Worm (Caenorhabditis elegans) whole organism, midembryonic: ENCODE data around the gene oig-4.

ENCODE experiments used
- T22C8.4 ChIP-seq: fragments of 200-800 bp; sonication (Bioruptor generic); IDR thresholded peaks from 2 replicates; pipeline ENCODE4 v1.3.6; 2022; ENCODE audit warnings: missing genetic modification characterization, missing compliant biosample characterization
- cog-1 ChIP-seq: sonication (generic microtip); optimal IDR thresholded peaks from 2 replicates; lab custom pipeline; 2016; ENCODE audit warnings: missing genetic modification characterization, missing compliant biosample characterization
- flt-1 ChIP-seq: fragments of 200-800 bp; sonication (Bioruptor generic); IDR thresholded peaks from 2 replicates; pipeline ENCODE4 v1.3.6; 2022; ENCODE audit warnings: missing genetic modification characterization, missing compliant biosample characterization
- klf-2 ChIP-seq: fragments of 200-800 bp; sonication (Bioruptor generic); conservative IDR thresholded peaks from 2 replicates; pipeline ENCODE4 v1.3.6; 2022; ENCODE audit warnings: missing genetic modification reagents, missing genetic modification characterization, missing compliant biosample characterization
- med-1 ChIP-seq: sonication (generic microtip); optimal IDR thresholded peaks from 2 replicates; lab custom pipeline; 2017; ENCODE audit warnings: missing genetic modification characterization, mild to moderate bottlenecking, missing compliant biosample characterization, antibody characterized with exemption, missing genetic modification reagents; ENCODE audit not compliant: insufficient read depth
- ref-1 ChIP-seq: fragments of 200-800 bp; sonication (Bioruptor generic); conservative IDR thresholded peaks from 2 replicates; pipeline ENCODE4 v1.3.6; 2022; ENCODE audit warnings: missing genetic modification reagents, missing genetic modification characterization, missing compliant biosample characterization
- tab-1 ChIP-seq: fragments of 200-800 bp; sonication (Bioruptor generic); IDR thresholded peaks from 2 replicates; pipeline ENCODE4 v1.3.6; 2022; ENCODE audit warnings: missing genetic modification characterization, missing compliant biosample characterization
- ztf-23 ChIP-seq: fragments of 200-800 bp; sonication (Bioruptor generic); IDR thresholded peaks from 2 replicates; pipeline ENCODE4 v1.3.6; 2022; ENCODE audit warnings: missing genetic modification reagents, missing genetic modification characterization, missing compliant biosample characterization
- ztf-29 ChIP-seq: fragments of 200-800 bp; sonication (Bioruptor generic); IDR thresholded peaks from 2 replicates; pipeline ENCODE4 v1.3.6; 2022; ENCODE audit warnings: missing genetic modification reagents, missing genetic modification characterization, missing compliant biosample characterization

The oig-4 gene

ce11 chrII:7620413-7620812 is 7.1 kb downstream of the oig-4 start, which contains the start of gene R07G3.8:
Gene R07G3.8, minus strand, starts transcription at chrII:7620513.
- no peak for TF ChIP-seq cog-1
- no peak for TF ChIP-seq klf-2 (GFP tag; lab: Robert Waterston, UW)
- TF ChIP-seq med-1 (GFP tag; lab: Kevin White, UChicago), result no peak
- no peak for TF ChIP-seq ztf-23 (GFP tag; lab: Robert Waterston, UW)
- TF ChIP-seq tab-1 (GFP tag; lab: Robert Waterston, UW), result no peak
- TF ChIP-seq flt-1, result no peak
- TF ChIP-seq ztf-29 (GFP tag; lab: Robert Waterston, UW), result no peak
- no peak for TF ChIP-seq ref-1 (GFP tag; lab: Robert Waterston, UW)
- no peak for TF ChIP-seq T22C8.4 (GFP tag; lab: Robert Waterston, UW)

ce11 chrII:7621513-7621912 is 8.2 kb downstream of the oig-4 start:
- no peak for TF ChIP-seq klf-2 (GFP tag; lab: Robert Waterston, UW)
- no peak for TF ChIP-seq ztf-23 (GFP tag; lab: Robert Waterston, UW)
- TF ChIP-seq T22C8.4 (GFP tag; lab: Robert Waterston, UW), result no peak
- no peak for TF ChIP-seq med-1 (GFP tag; lab: Kevin White, UChicago)
- no peak for TF ChIP-seq cog-1
- no peak for TF ChIP-seq ref-1 (GFP tag; lab: Robert Waterston, UW)
- TF ChIP-seq flt-1, result no peak
- no peak for TF ChIP-seq ztf-29 (GFP tag; lab: Robert Waterston, UW)
- TF ChIP-seq tab-1 (GFP tag; lab: Robert Waterston, UW), result no peak

- TF ChIP-seq flt-1 (no peak), cog-1 (peak; percentile 40)
These were observed 10.1 kb downstream of the oig-4 start for ce11 chrII:7623466-7623865.

- TF ChIP-seq ref-1 (GFP tag; lab: Robert Waterston, UW) (no peak), T22C8.4 (GFP tag; lab: Robert Waterston, UW) (no peak)
These were observed 10.9 kb downstream of the oig-4 start for ce11 chrII:7624272-7624671.

- no peak for TF ChIP-seq tab-1 (GFP tag; lab: Robert Waterston, UW)
- no peak for TF ChIP-seq cog-1
These were observed 11.7 kb downstream of the oig-4 start for ce11 chrII:7624995-7625394.

- TF ChIP-seq ztf-29 (GFP tag; lab: Robert Waterston, UW), result no peak
- TF ChIP-seq cog-1, result no peak
- no peak for TF ChIP-seq klf-2 (GFP tag; lab: Robert Waterston, UW)
- TF ChIP-seq ref-1 (GFP tag; lab: Robert Waterston, UW), result no peak
- no peak for TF ChIP-seq med-1 (GFP tag; lab: Kevin White, UChicago)
- TF ChIP-seq T22C8.4 (GFP tag; lab: Robert Waterston, UW), result no peak
- TF ChIP-seq tab-1 (GFP tag; lab: Robert Waterston, UW), result no peak
- TF ChIP-seq ztf-23 (GFP tag; lab: Robert Waterston, UW), result no peak
- no peak for TF ChIP-seq flt-1
These were observed 15.3 kb downstream of the oig-4 start for ce11 chrII:7628640-7629039.

ce11 chrII:7630052-7630451 is 16.7 kb downstream of the oig-4 start:
- no peak for TF ChIP-seq ztf-29 (GFP tag; lab: Robert Waterston, UW)
- TF ChIP-seq ztf-23 (GFP tag; lab: Robert Waterston, UW), result no peak
- TF ChIP-seq flt-1, result no peak
- TF ChIP-seq tab-1 (GFP tag; lab: Robert Waterston, UW), result no peak
- no peak for TF ChIP-seq ref-1 (GFP tag; lab: Robert Waterston, UW)
- no peak for TF ChIP-seq klf-2 (GFP tag; lab: Robert Waterston, UW)
- no peak for TF ChIP-seq med-1 (GFP tag; lab: Kevin White, UChicago)
- TF ChIP-seq cog-1, result no peak
- TF ChIP-seq T22C8.4 (GFP tag; lab: Robert Waterston, UW), result no peak

ce11 chrII:7631171-7631570 is 17.8 kb downstream of the oig-4 start:
- TF ChIP-seq cog-1, result peak; percentile 39
- TF ChIP-seq tab-1 (GFP tag; lab: Robert Waterston, UW), result no peak
- peak; percentile 58; the same call in 1 of the 2 replicates for TF ChIP-seq ztf-29 (GFP tag; lab: Robert Waterston, UW)

- TF ChIP-seq med-1 (GFP tag; lab: Kevin White, UChicago), result no peak
- TF ChIP-seq ref-1 (GFP tag; lab: Robert Waterston, UW), result no peak
- TF ChIP-seq tab-1 (GFP tag; lab: Robert Waterston, UW), result no peak
These were observed 18.4 kb downstream of the oig-4 start for ce11 chrII:7631677-7632210.

- TF ChIP-seq T22C8.4 (GFP tag; lab: Robert Waterston, UW) (no peak), ref-1 (GFP tag; lab: Robert Waterston, UW) (no peak), ztf-23 (GFP tag; lab: Robert Waterston, UW) (no peak), ztf-29 (GFP tag; lab: Robert Waterston, UW) (no peak), tab-1 (GFP tag; lab: Robert Waterston, UW) (no peak), med-1 (GFP tag; lab: Kevin White, UChicago) (no peak), klf-2 (GFP tag; lab: Robert Waterston, UW) (no peak), flt-1 (no peak), cog-1 (no peak)
These were observed 22.0 kb downstream of the oig-4 start for ce11 chrII:7635296-7635695.

- no peak for TF ChIP-seq tab-1 (GFP tag; lab: Robert Waterston, UW)
- no peak for TF ChIP-seq cog-1
- no peak for TF ChIP-seq ztf-29 (GFP tag; lab: Robert Waterston, UW)
- TF ChIP-seq flt-1, result no peak
- TF ChIP-seq T22C8.4 (GFP tag; lab: Robert Waterston, UW), result no peak
- no peak for TF ChIP-seq ztf-23 (GFP tag; lab: Robert Waterston, UW)
- TF ChIP-seq med-1 (GFP tag; lab: Kevin White, UChicago), result no peak
- no peak for TF ChIP-seq ref-1 (GFP tag; lab: Robert Waterston, UW)
These were observed 23.6 kb downstream of the oig-4 start for ce11 chrII:7636941-7637340.
